Worm (Caenorhabditis elegans) whole organism, early embryonic: ENCODE data around the gene F19B2.6.

Source experiments
- F13C5.2 ChIP-seq: sonication (generic microtip); optimal IDR thresholded peaks from 2 replicates; lab custom pipeline; 2017; ENCODE audit warnings: mild to moderate bottlenecking, missing genetic modification characterization, inconsistent platforms, missing compliant biosample characterization
- ama-1 ChIP-seq: fragments of 150-350 bp; optimal IDR thresholded peaks from 2 replicates; lab custom pipeline; 2014
- ceh-36 ChIP-seq: sonication (generic microtip); optimal IDR thresholded peaks from 2 replicates; lab custom pipeline; 2016; ENCODE audit warnings: missing genetic modification characterization, inconsistent platforms, missing compliant biosample characterization

DNA sequence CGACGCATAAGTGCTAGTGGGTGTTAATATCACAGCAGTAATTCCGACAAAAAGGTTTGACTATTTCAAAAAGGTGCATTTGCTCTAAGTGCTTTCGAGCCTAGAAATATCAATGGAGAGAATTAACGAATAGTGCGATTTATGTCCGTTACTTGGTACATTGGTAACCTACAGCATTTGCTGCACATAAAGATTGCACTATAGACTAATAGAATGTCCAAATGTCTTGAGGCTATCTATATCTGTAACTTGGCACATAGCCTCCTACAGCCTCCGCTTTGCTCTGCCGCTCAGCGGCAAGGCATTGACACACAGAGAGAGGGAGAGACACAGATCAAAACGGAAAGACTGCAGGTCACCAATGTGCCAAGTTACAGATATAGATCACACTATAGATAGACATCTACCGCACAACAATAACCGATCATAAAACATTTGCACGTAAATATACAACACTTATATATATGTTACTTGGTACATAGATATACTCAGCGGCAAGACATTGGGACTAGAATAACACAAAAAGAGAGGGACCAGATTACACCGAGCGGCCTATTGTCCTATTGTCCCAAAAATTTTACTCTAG, 37.2 kb downstream of the F19B2.6 start, which contains the start of the genes srh-217 and Y113G7B.28:
- TF ChIP-seq F13C5.2 (tag; lab: Kevin White, UChicago) (no peak), ama-1 (lab: Kevin White, UChicago) (no peak), ceh-36 (tag; lab: Kevin White, UChicago) (no peak)
